Worm (Caenorhabditis elegans): ENCODE measurements around the gene jmjd-4.

jmjd-4 gene

DNA sequence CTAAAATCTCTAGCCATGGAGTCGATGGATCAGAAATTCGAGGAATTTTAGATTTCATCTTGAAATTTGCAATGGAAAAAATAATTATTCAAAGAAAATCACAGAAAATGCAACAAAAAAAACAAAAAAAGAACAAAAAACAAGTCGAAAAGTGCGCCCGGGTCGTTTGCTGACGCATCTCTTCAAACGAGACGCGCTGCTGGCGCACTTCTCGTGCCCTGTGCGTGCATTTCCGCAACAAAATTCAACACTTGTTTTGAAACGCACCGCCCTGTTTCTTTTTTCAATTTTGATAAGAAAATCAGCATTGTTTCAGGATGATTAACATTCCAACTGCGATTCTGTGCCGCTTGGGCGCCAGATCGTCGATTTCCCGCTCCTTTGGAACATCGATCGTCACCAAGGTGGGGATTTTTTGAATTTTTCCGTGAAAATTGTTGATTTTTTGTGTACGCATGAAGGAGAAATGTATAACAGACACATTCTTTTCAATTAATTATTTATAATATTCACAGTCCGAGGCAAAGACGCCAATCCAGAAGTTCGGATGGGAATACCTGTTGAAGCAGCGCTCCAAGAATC is at the start of gene jmjd-4, which contains the start of gene mev-1:
jmjd-4 (minus strand) TSS at position 58 of the 582 bp plus-strand sequence.
mev-1 (plus strand) TSS at position 317 of the 582 bp plus-strand sequence.
- TF ChIP-seq T22C8.4 (GFP tag; IDR thresholded peaks at IDR 0.05) (0 out of 2 replicates have a peak, but pooled peaks have one; percentile 19), med-1 (GFP tag; optimal IDR thresholded peaks at IDR 0.05; ENCODE audit: insufficient read depth) (no peak), cog-1 (tag; optimal IDR thresholded peaks at IDR 0.05) (peak; percentile 51), ztf-29 (GFP tag; IDR thresholded peaks at IDR 0.05) (no peak), ztf-23 (GFP tag; IDR thresholded peaks at IDR 0.05) (peak; percentile 52; the same call in 1 of the 2 replicates), klf-2 (GFP tag; conservative IDR thresholded peaks at IDR 0.05) (no peak)

ce11 chrIII:10381473-10381872 is 47.7 kb upstream of the jmjd-4 start, which contains the start of gene C38H2.2:
Gene C38H2.2 (plus strand): TSS chrIII:10381773.
- no peak for TF ChIP-seq klf-2 (GFP tag; conservative IDR thresholded peaks at IDR 0.05)
- no peak for TF ChIP-seq ref-1 (GFP tag; conservative IDR thresholded peaks at IDR 0.05)
- no peak for TF ChIP-seq T22C8.4 (GFP tag; IDR thresholded peaks at IDR 0.05)
- TF ChIP-seq cog-1 (tag; optimal IDR thresholded peaks at IDR 0.05) = no peak
- no peak for TF ChIP-seq flt-1 (GFP tag; IDR thresholded peaks at IDR 0.05)
- TF ChIP-seq ztf-23 (GFP tag; IDR thresholded peaks at IDR 0.05) = no peak
- TF ChIP-seq ztf-29 (GFP tag; IDR thresholded peaks at IDR 0.05) = no peak
- no peak for TF ChIP-seq tab-1 (GFP tag; IDR thresholded peaks at IDR 0.05)
- no peak for TF ChIP-seq med-1 (GFP tag; optimal IDR thresholded peaks at IDR 0.05; ENCODE audit: insufficient read depth)

DNA sequence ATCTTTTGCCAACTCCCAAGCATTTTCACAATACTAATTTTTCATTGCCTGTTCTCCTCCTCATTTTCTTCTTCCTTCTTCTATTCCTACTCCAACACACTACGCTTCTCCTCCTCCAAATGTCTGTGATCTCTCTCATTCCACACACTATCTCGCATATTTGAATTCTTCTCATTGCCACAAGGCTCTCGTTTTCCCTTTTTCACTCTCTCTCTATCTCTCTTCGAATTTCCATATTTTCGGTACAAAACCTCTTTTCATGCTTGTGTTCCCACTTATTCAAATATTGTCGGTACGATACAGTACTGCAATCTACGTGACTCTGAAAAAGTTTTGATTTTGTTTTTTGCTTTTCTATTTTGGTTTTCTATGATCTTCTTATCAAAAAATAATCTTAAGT is 46.8 kb upstream of the jmjd-4 start:
- TF ChIP-seq ztf-23 (GFP tag; IDR thresholded peaks at IDR 0.05) (no peak), ref-1 (GFP tag; conservative IDR thresholded peaks at IDR 0.05) (no peak), klf-2 (GFP tag; conservative IDR thresholded peaks at IDR 0.05) (no peak), T22C8.4 (GFP tag; IDR thresholded peaks at IDR 0.05) (no peak), med-1 (GFP tag; optimal IDR thresholded peaks at IDR 0.05; ENCODE audit: insufficient read depth) (no peak), flt-1 (GFP tag; IDR thresholded peaks at IDR 0.05) (no peak), ztf-29 (GFP tag; IDR thresholded peaks at IDR 0.05) (no peak), cog-1 (tag; optimal IDR thresholded peaks at IDR 0.05) (no peak), tab-1 (GFP tag; IDR thresholded peaks at IDR 0.05) (no peak)

DNA sequence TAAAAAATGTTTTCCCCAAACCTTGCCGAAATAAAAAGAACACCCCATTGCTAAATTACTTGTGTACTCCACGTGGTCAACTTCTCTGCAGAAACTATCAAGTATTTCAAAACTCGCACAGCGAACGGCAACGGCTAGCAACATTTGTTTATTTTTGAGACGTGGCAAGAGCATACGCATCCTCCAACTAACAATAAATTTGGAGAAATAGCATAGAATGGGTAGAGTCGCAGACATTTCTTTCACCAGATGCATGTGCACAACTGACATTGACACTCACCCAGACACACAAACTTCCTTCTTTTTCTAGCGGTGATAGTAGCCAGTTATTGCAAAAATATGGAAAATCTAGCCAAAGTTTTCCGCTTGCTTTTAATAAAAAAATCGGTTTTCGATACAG is 45.8 kb upstream of the jmjd-4 start:
- no peak for TF ChIP-seq ztf-23 (GFP tag; IDR thresholded peaks at IDR 0.05)
- no peak for TF ChIP-seq tab-1 (GFP tag; IDR thresholded peaks at IDR 0.05)
- TF ChIP-seq med-1 (GFP tag; optimal IDR thresholded peaks at IDR 0.05; ENCODE audit: insufficient read depth) = no peak

DNA sequence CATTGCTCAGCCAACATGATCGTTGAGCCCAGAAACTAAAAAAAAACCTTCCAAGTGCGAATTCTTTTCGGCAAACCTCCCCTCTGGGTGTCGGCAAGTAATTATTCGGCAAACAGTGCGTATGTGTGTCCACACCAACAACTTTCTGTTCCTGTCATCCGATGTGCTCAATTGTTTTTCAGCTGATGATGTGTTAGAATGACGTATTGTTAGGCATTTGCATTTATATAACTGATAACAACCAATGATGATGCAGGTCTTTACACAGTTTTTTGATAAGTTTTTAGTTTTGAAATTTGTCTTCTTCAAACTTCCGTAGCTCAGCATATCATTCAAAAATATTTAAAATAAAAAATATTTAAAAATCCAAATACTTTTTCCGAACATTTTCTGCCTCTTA is 45.1 kb upstream of the jmjd-4 start:
- TF ChIP-seq ztf-23 (GFP tag; IDR thresholded peaks at IDR 0.05) (no peak), klf-2 (GFP tag; conservative IDR thresholded peaks at IDR 0.05) (no peak), flt-1 (GFP tag; IDR thresholded peaks at IDR 0.05) (no peak), ref-1 (GFP tag; conservative IDR thresholded peaks at IDR 0.05) (no peak), T22C8.4 (GFP tag; IDR thresholded peaks at IDR 0.05) (no peak), ztf-29 (GFP tag; IDR thresholded peaks at IDR 0.05) (no peak), tab-1 (GFP tag; IDR thresholded peaks at IDR 0.05) (no peak), med-1 (GFP tag; optimal IDR thresholded peaks at IDR 0.05; ENCODE audit: insufficient read depth) (no peak), cog-1 (tag; optimal IDR thresholded peaks at IDR 0.05) (no peak)

- TF ChIP-seq klf-2 (GFP tag; conservative IDR thresholded peaks at IDR 0.05) (no peak), T22C8.4 (GFP tag; IDR thresholded peaks at IDR 0.05) (no peak), flt-1 (GFP tag; IDR thresholded peaks at IDR 0.05) (no peak), med-1 (GFP tag; optimal IDR thresholded peaks at IDR 0.05; ENCODE audit: insufficient read depth) (no peak), ztf-29 (GFP tag; IDR thresholded peaks at IDR 0.05) (no peak), tab-1 (GFP tag; IDR thresholded peaks at IDR 0.05) (no peak), cog-1 (tag; optimal IDR thresholded peaks at IDR 0.05) (no peak), ref-1 (GFP tag; conservative IDR thresholded peaks at IDR 0.05) (no peak), ztf-23 (GFP tag; IDR thresholded peaks at IDR 0.05) (no peak)
Measured at ce11 chrIII:10376041-10376440, 42.2 kb upstream of the jmjd-4 start.

ce11 chrIII:10373845-10374244 is 40.0 kb upstream of the jmjd-4 start:
- TF ChIP-seq T22C8.4 (GFP tag; IDR thresholded peaks at IDR 0.05) = no peak

- TF ChIP-seq T22C8.4 (GFP tag; IDR thresholded peaks at IDR 0.05) = peak; percentile 32; the same call in 1 of the 2 replicates
- no peak for TF ChIP-seq klf-2 (GFP tag; conservative IDR thresholded peaks at IDR 0.05)
Measured at ce11 chrIII:10367355-10367909, 33.6 kb upstream of the jmjd-4 start.

DNA sequence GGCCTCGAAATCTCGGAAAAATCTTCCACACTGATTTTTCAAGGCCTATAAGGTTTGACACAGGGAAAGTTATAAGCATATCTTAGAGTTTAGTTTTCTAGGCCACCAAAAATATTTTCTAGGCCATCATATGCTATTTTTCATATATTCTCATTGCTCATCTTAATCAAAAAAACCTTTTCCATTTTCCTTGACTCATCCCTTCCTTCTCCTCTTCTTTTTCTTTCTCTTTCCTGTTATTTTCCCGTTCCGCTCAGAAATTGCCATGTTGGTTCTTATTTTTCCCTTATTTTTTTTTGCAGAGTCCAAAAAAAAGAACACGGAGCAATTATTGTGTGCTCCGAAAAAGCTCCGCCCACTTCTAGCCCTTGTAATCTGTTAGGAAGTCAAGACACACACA is 30.8 kb upstream of the jmjd-4 start, which contains the start of gene tbc-8:
tbc-8 (plus strand) TSS at position 301 of the 400 bp plus-strand sequence.
- TF ChIP-seq ztf-29 (GFP tag; IDR thresholded peaks at IDR 0.05) (no peak), ref-1 (GFP tag; conservative IDR thresholded peaks at IDR 0.05) (no peak), klf-2 (GFP tag; conservative IDR thresholded peaks at IDR 0.05) (no peak), ztf-23 (GFP tag; IDR thresholded peaks at IDR 0.05) (no peak), tab-1 (GFP tag; IDR thresholded peaks at IDR 0.05) (no peak)

DNA sequence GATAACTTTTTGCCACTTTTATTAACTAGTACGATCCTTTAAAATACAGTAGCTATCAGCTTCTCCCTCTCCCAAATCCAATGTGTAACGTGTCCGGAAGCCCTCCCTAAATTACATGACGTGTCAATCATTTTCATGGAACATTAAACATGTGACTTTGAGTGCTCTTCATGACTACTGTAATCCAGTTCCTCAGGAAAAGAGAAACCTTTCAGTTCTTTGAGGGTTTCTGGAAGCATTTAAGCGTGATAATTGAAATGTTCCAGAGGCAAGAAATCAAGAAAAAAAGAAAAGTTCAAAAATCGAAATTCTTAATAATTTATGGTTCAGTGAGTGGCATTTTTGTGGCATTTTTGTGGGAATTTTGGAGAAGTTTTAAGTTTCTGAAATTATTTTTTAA is 29.1 kb upstream of the jmjd-4 start:
- TF ChIP-seq ref-1 (GFP tag; conservative IDR thresholded peaks at IDR 0.05) = no peak
- TF ChIP-seq cog-1 (tag; optimal IDR thresholded peaks at IDR 0.05) = no peak
- TF ChIP-seq med-1 (GFP tag; optimal IDR thresholded peaks at IDR 0.05; ENCODE audit: insufficient read depth) = no peak
- TF ChIP-seq flt-1 (GFP tag; IDR thresholded peaks at IDR 0.05) = no peak
- TF ChIP-seq klf-2 (GFP tag; conservative IDR thresholded peaks at IDR 0.05) = no peak
- no peak for TF ChIP-seq ztf-23 (GFP tag; IDR thresholded peaks at IDR 0.05)
- TF ChIP-seq ztf-29 (GFP tag; IDR thresholded peaks at IDR 0.05) = no peak
- no peak for TF ChIP-seq T22C8.4 (GFP tag; IDR thresholded peaks at IDR 0.05)
- TF ChIP-seq tab-1 (GFP tag; IDR thresholded peaks at IDR 0.05) = no peak

All from whole organism, midembryonic.